Fruit fly (Drosophila melanogaster): ENCODE data around the gene Doc3.
A peak's percentile ranks its signal among the peaks of the same experiment; 100 is the strongest.

Gene Doc3

DNA sequence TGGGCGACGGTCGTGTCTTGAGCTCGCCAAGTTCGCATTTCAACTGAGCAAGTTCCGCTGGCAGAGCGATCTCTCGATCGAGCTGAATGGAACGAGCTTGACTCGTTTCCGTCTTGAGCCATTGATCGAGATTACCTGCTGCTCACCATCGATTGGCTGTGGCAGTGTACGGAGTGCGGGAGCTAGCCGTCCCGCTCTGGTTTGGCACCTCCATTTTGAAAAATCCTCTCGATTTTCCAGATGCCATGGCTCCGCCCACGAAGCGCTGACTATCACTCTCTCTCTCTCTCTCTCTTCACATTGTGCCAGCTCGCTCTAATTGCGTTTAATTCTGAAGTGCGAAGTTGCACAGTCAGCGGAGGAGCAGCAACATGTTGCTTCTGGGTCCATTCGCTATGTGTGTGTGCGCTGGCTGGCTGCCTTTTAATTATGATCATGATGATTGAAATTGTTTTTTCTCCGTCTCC is 14.2 kb downstream of the Doc3 start, which contains the start of gene Doc2 (continued):
- TF ChIP-seq Stat92E (GFP tag; optimal IDR thresholded peaks at IDR 0.05) (peak in 1 of 3 experiments; percentile 53), Nf-YB (GFP tag; optimal IDR thresholded peaks at IDR 0.05) (peak; percentile 99), CG8924 (tag; optimal IDR thresholded peaks at IDR 0.05) (no peak), oc (tag; optimal IDR thresholded peaks at IDR 0.05) (no peak), Trl (optimal IDR thresholded peaks at IDR 0.05) (peak; percentile 34 to 49), Trl (GFP tag; optimal IDR thresholded peaks at IDR 0.05) (no peak), vnd (GFP tag; IDR thresholded peaks at IDR 0.05; ENCODE audit: partially characterized antibody) (0 out of 3 replicates have a peak, but pooled peaks have one; percentile 14), CG17612 (GFP tag; IDR thresholded peaks at IDR 0.05) (no peak), CG6791 (GFP tag; IDR thresholded peaks at IDR 0.05; ENCODE audit: partially characterized antibody) (peak; percentile 53; the same call in 1 of the 3 replicates), Hr39 (optimal IDR thresholded peaks at IDR 0.05) (no peak), Rx (GFP tag; IDR thresholded peaks at IDR 0.05) (no peak), CG10209 (GFP tag; optimal IDR thresholded peaks at IDR 0.05) (no peak), Ets97D (GFP tag; optimal IDR thresholded peaks at IDR 0.05) (no peak), CG8478 (optimal IDR thresholded peaks at IDR 0.05) (peak; percentile 80), CG17568 (GFP tag; optimal IDR thresholded peaks at IDR 0.05) (no peak), Neu2 (GFP tag; optimal IDR thresholded peaks at IDR 0.05; ENCODE audit: borderline replicate concordance) (no peak), CG34224 (GFP tag; IDR thresholded peaks at IDR 0.05; ENCODE audit: partially characterized antibody) (peak; percentile 12; the same call in 1 of the 3 replicates), gro (GFP tag; optimal IDR thresholded peaks at IDR 0.05) (no peak), CG6175 (GFP tag; IDR thresholded peaks at IDR 0.05) (no peak), kni (GFP tag; optimal IDR thresholded peaks at IDR 0.05) (peak; percentile 68), chinmo (GFP tag; IDR thresholded peaks at IDR 0.05; ENCODE audit: partially characterized antibody) (peak; percentile 71; the same call in 2 of the 4 replicates), Dbx (GFP tag; IDR thresholded peaks at IDR 0.05) (no peak), CG4854 (GFP tag; optimal IDR thresholded peaks at IDR 0.05) (no peak), CG6683 (GFP tag; optimal IDR thresholded peaks at IDR 0.05) (no peak), kah (GFP tag; optimal IDR thresholded peaks at IDR 0.05) (peak; percentile 53), gsb-n (tag; optimal IDR thresholded peaks at IDR 0.05) (no peak), CG43689 (GFP tag; IDR thresholded peaks at IDR 0.05) (no peak), CG17829 (tag; optimal IDR thresholded peaks at IDR 0.05) (peak; percentile 30), Nf-YC (tag; optimal IDR thresholded peaks at IDR 0.05) (peak; percentile 99), pum (GFP tag; optimal IDR thresholded peaks at IDR 0.05) (no peak), Med (GFP tag) (peak; percentile 42), chm (GFP tag; IDR thresholded peaks at IDR 0.05) (peak; percentile 49; the same call in 1 of the 2 replicates), CG31388 (GFP tag; optimal IDR thresholded peaks at IDR 0.05) (no peak), Mes4 (GFP tag; optimal IDR thresholded peaks at IDR 0.05) (no peak), Usf (GFP tag; optimal IDR thresholded peaks at IDR 0.05) (no peak), CG15479 (GFP tag; optimal IDR thresholded peaks at IDR 0.05) (peak; percentile 78), grn (GFP tag; optimal IDR thresholded peaks at IDR 0.05) (peak; percentile 17), z (GFP tag; IDR thresholded peaks at IDR 0.05) (peak; percentile 77), phol (tag; optimal IDR thresholded peaks at IDR 0.05) (peak; percentile 58), Opbp (GFP tag; IDR thresholded peaks at IDR 0.05; ENCODE audit: partially characterized antibody) (peak; percentile 43; the same call in 1 of the 3 replicates), Dll (GFP tag; IDR thresholded peaks at IDR 0.05; ENCODE audit: partially characterized antibody) (0 out of 4 replicates have a peak, but pooled peaks have one; percentile 11), cg (GFP tag; optimal IDR thresholded peaks at IDR 0.05) (peak; percentile 44), sd (tag; optimal IDR thresholded peaks at IDR 0.05) (no peak), ac (GFP tag; optimal IDR thresholded peaks at IDR 0.05) (no peak), twi (tag; optimal IDR thresholded peaks at IDR 0.05) (peak; percentile 4), sr (GFP tag; IDR thresholded peaks at IDR 0.05) (peak; percentile 76), Jarid2 (GFP tag; optimal IDR thresholded peaks at IDR 0.05) (no peak), Atf6 (GFP tag; IDR thresholded peaks at IDR 0.05) (no peak), zen (tag; optimal IDR thresholded peaks at IDR 0.05) (peak; percentile 81), CG2202 (tag; optimal IDR thresholded peaks at IDR 0.05) (no peak)

Data from whole organism, embryonic.